Fruit fly (Drosophila melanogaster): ENCODE measurements around the gene Atg4a.

DNA sequence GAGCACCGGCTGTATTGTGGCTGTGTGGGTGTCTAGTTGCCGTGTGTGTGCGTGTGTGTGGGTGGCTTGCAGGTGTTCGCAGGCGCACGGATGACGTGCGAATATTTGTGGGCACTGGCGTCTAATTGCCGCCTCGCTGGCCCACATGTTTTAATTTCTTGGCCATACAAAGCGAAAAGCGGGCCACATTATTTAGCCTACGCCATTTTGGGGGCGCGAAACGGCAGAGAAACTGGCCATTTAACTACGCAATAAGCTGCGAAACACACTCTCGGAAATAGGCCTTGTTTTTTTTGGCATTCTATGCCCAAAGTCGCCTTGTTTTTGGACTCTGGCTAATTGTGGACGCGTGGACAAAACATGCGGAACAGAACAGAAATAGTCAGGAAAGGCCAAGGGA lies 33.5 kb upstream of the Atg4a start:
- TF ChIP-seq jigr1 (GFP tag; IDR thresholded peaks at IDR 0.05) (no peak), pros (GFP tag; optimal IDR thresholded peaks at IDR 0.05) (no peak)

Measured in whole organism, embryonic.